Fruit fly (Drosophila melanogaster): ENCODE results near the gene CG4757.

CG4757 gene

DNA sequence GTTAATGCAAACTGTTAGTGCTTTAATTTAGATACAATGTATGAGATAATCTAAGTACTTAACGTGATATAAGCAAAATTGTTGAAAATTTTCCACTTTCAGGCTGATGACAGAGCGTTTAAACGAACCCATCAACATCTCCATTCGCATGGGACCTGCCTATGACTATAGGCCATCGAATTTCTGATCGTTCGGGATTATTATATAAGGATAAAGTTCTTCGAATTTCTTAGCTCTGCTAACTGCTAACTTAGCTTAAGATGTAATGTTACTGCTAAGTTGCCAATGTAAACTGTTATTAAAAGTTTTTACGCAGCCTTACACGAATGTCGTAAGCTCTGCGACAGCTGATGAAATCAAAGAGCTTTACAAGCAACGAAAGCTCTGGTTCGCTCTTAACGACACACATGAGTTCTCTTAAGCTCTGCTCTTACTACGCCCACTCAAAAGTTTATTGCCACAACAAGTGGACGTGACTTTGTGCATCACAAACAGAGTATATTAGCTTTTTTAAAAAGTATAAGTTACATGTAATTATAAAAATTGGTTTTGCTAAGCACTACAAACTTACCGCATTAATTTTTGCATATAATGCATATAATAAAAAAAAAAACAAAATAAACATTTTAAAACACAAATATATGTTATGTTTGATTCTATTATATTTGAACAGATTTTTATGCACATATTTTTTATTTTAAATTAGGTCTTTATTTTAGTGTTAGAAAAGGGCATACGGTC is 35.8 kb downstream of the CG4757 start:
- no peak for TF ChIP-seq jim (GFP tag; optimal IDR thresholded peaks at IDR 0.05)
- no peak for TF ChIP-seq Hr83 (GFP tag; optimal IDR thresholded peaks at IDR 0.05; ENCODE audit: poor library complexity, severe bottlenecking)
- TF ChIP-seq rgr (GFP tag; optimal IDR thresholded peaks at IDR 0.05): peak; percentile 94
- peak; percentile 94 for TF ChIP-seq CG9705 (GFP tag; optimal IDR thresholded peaks at IDR 0.05)
- TF ChIP-seq Dfd (GFP tag; optimal IDR thresholded peaks at IDR 0.05): peak; percentile 99
- TF ChIP-seq dl (GFP tag; optimal IDR thresholded peaks at IDR 0.05; ENCODE audit: insufficient read depth in 1 of 2, partially characterized antibody in 2 of 2): no peak
- TF ChIP-seq pan (optimal IDR thresholded peaks at IDR 0.05): no peak
- peak; percentile 95 for TF ChIP-seq HLH106 (tag; optimal IDR thresholded peaks at IDR 0.05)
- peak in 1 of 2 experiments; percentile 96 for TF ChIP-seq foxo (GFP tag; optimal IDR thresholded peaks at IDR 0.05)
- TF ChIP-seq Myc (optimal IDR thresholded peaks at IDR 0.05): no peak
- peak; percentile 95 for TF ChIP-seq h (GFP tag; optimal IDR thresholded peaks at IDR 0.05)
- TF ChIP-seq dsf (GFP tag; optimal IDR thresholded peaks at IDR 0.05; ENCODE audit: borderline replicate concordance): peak; percentile 80
- TF ChIP-seq CrebA (GFP tag; optimal IDR thresholded peaks at IDR 0.05; ENCODE audit: borderline replicate concordance): no peak
- peak; percentile 99 for TF ChIP-seq Sp1 (GFP tag; optimal IDR thresholded peaks at IDR 0.05)
- TF ChIP-seq br (GFP tag; optimal IDR thresholded peaks at IDR 0.05): peak; percentile 90
- TF ChIP-seq N (GFP tag; optimal IDR thresholded peaks at IDR 0.05): no peak
- peak; percentile 88 for TF ChIP-seq brk (GFP tag; optimal IDR thresholded peaks at IDR 0.05)
- TF ChIP-seq psq (GFP tag; optimal IDR thresholded peaks at IDR 0.05): peak; percentile 98
- peak; percentile 98 for TF ChIP-seq dmrt93B (GFP tag; optimal IDR thresholded peaks at IDR 0.05)
- TF ChIP-seq Jra (GFP tag; optimal IDR thresholded peaks at IDR 0.05): no peak
- TF ChIP-seq GATAd (GFP tag; optimal IDR thresholded peaks at IDR 0.05): peak; percentile 64
- peak; percentile 96 for TF ChIP-seq fru (GFP tag; optimal IDR thresholded peaks at IDR 0.05)
- peak; percentile 72 for TF ChIP-seq Hnf4 (GFP tag; optimal IDR thresholded peaks at IDR 0.05)
- TF ChIP-seq lola (GFP tag; optimal IDR thresholded peaks at IDR 0.05): no peak
- peak; percentile 4 for TF ChIP-seq Dif (GFP tag; optimal IDR thresholded peaks at IDR 0.05; ENCODE audit: partially characterized antibody)
- TF ChIP-seq Abd-B (GFP tag; optimal IDR thresholded peaks at IDR 0.05): no peak
- TF ChIP-seq Hr78 (GFP tag; optimal IDR thresholded peaks at IDR 0.05): no peak
- TF ChIP-seq sage (GFP tag; optimal IDR thresholded peaks at IDR 0.05): peak; percentile 72
- TF ChIP-seq Rel (GFP tag; optimal IDR thresholded peaks at IDR 0.05): peak; percentile 73
- TF ChIP-seq Rel (tag; optimal IDR thresholded peaks at IDR 0.05): peak; percentile 65
- TF ChIP-seq OdsH (GFP tag; optimal IDR thresholded peaks at IDR 0.05): peak; percentile 96
- TF ChIP-seq ey (GFP tag; optimal IDR thresholded peaks at IDR 0.05): peak; percentile 90
- TF ChIP-seq Mio (GFP tag; optimal IDR thresholded peaks at IDR 0.05): no peak
- no peak for TF ChIP-seq CG32264 (GFP tag; optimal IDR thresholded peaks at IDR 0.05)
- TF ChIP-seq usp (GFP tag; optimal IDR thresholded peaks at IDR 0.05): no peak
- peak; percentile 95 for TF ChIP-seq sv (GFP tag; optimal IDR thresholded peaks at IDR 0.05)
- TF ChIP-seq Vsx2 (GFP tag; optimal IDR thresholded peaks at IDR 0.05; ENCODE audit: partially characterized antibody): no peak
- peak; percentile 92 for TF ChIP-seq woc (GFP tag; optimal IDR thresholded peaks at IDR 0.05)
- TF ChIP-seq tai (GFP tag; optimal IDR thresholded peaks at IDR 0.05): peak; percentile 73

DNA sequence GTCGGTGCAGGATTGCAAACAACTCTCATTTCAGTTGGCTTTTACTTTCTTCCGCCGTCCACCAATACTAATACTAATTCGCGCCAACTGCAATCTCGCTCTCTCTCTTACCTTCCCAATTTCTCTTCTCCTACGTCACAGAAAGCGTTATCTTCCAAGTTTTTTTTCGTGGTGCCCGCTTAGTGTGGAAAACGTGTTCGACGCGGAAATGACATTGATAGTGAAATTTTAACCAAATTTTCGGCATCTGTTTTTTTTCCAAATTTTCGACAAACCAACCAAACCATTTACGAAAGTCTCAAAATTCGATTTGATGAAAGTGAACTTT is 36.3 kb downstream of the CG4757 start, which contains the start of gene cu:
TSS of gene cu (plus strand) at position 204 of the 328 bp plus-strand sequence.
- TF ChIP-seq Jra (GFP tag; optimal IDR thresholded peaks at IDR 0.05) (peak; percentile 86), OdsH (GFP tag; optimal IDR thresholded peaks at IDR 0.05) (no peak), CG9705 (GFP tag; optimal IDR thresholded peaks at IDR 0.05) (no peak), Mio (GFP tag; optimal IDR thresholded peaks at IDR 0.05) (no peak), woc (GFP tag; optimal IDR thresholded peaks at IDR 0.05) (no peak), GATAd (GFP tag; optimal IDR thresholded peaks at IDR 0.05) (no peak), N (GFP tag; optimal IDR thresholded peaks at IDR 0.05) (no peak), Abd-B (GFP tag; optimal IDR thresholded peaks at IDR 0.05) (no peak), br (GFP tag; optimal IDR thresholded peaks at IDR 0.05) (no peak), h (GFP tag; optimal IDR thresholded peaks at IDR 0.05) (no peak), dsf (GFP tag; optimal IDR thresholded peaks at IDR 0.05; ENCODE audit: borderline replicate concordance) (no peak), tai (GFP tag; optimal IDR thresholded peaks at IDR 0.05) (no peak), brk (GFP tag; optimal IDR thresholded peaks at IDR 0.05) (peak; percentile 60), Hr83 (GFP tag; optimal IDR thresholded peaks at IDR 0.05; ENCODE audit: poor library complexity, severe bottlenecking) (no peak), Myc (optimal IDR thresholded peaks at IDR 0.05) (no peak), foxo (GFP tag; optimal IDR thresholded peaks at IDR 0.05) (no peak), HLH106 (tag; optimal IDR thresholded peaks at IDR 0.05) (no peak), sv (GFP tag; optimal IDR thresholded peaks at IDR 0.05) (peak; percentile 32), Dfd (GFP tag; optimal IDR thresholded peaks at IDR 0.05) (no peak), lola (GFP tag; optimal IDR thresholded peaks at IDR 0.05) (no peak), Vsx2 (GFP tag; optimal IDR thresholded peaks at IDR 0.05; ENCODE audit: partially characterized antibody) (peak; percentile 12), ey (GFP tag; optimal IDR thresholded peaks at IDR 0.05) (no peak), jim (GFP tag; optimal IDR thresholded peaks at IDR 0.05) (no peak), CG32264 (GFP tag; optimal IDR thresholded peaks at IDR 0.05) (no peak), Rel (GFP tag; optimal IDR thresholded peaks at IDR 0.05) (no peak), Rel (tag; optimal IDR thresholded peaks at IDR 0.05) (no peak), pan (optimal IDR thresholded peaks at IDR 0.05) (no peak), usp (GFP tag; optimal IDR thresholded peaks at IDR 0.05) (no peak), Sp1 (GFP tag; optimal IDR thresholded peaks at IDR 0.05) (no peak), dl (GFP tag; optimal IDR thresholded peaks at IDR 0.05; ENCODE audit: insufficient read depth in 1 of 2, partially characterized antibody in 2 of 2) (peak; percentile 76 to 82), Dif (GFP tag; optimal IDR thresholded peaks at IDR 0.05; ENCODE audit: partially characterized antibody) (peak; percentile 62), CrebA (GFP tag; optimal IDR thresholded peaks at IDR 0.05; ENCODE audit: borderline replicate concordance) (no peak), dmrt93B (GFP tag; optimal IDR thresholded peaks at IDR 0.05) (no peak), Hr78 (GFP tag; optimal IDR thresholded peaks at IDR 0.05) (no peak), fru (GFP tag; optimal IDR thresholded peaks at IDR 0.05) (no peak), rgr (GFP tag; optimal IDR thresholded peaks at IDR 0.05) (no peak), psq (GFP tag; optimal IDR thresholded peaks at IDR 0.05) (no peak), sage (GFP tag; optimal IDR thresholded peaks at IDR 0.05) (no peak), Hnf4 (GFP tag; optimal IDR thresholded peaks at IDR 0.05) (no peak)
